Fruit fly (Drosophila melanogaster): ENCODE results near the gene Adh.

DNA sequence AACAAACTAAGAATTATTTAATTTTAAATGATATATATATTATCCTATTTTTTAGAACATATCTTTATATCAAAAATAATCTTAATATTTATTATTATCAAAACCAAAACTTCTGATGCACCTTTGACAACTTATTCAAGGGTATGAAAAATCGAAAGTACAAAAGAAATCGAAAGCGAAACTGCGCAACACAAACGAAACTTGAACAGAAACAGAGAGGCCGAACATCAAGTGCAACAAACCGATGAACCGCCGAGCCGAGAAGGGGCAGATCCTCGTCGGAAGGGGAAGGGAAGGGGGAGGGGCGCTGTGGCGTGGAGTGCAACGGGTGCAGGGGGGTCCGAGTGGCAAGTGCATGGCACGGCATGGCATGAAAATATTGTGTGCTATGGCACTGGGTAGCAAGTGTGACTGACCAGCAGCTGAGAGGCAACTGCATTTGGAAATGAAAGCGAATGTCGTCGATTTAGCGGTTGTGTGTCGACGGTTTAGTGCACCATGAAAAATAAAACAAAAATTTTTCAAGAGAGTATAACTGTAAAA lies 26.8 kb downstream of the Adh start:
- no peak for TF ChIP-seq CTCF (optimal IDR thresholded peaks at IDR 0.05)
- TF ChIP-seq CG8478 (optimal IDR thresholded peaks at IDR 0.05), result no peak

Data from S2 (cell line).